Worm (Caenorhabditis elegans): ENCODE data around the gene F09F9.2.

F09F9.2 gene

DNA sequence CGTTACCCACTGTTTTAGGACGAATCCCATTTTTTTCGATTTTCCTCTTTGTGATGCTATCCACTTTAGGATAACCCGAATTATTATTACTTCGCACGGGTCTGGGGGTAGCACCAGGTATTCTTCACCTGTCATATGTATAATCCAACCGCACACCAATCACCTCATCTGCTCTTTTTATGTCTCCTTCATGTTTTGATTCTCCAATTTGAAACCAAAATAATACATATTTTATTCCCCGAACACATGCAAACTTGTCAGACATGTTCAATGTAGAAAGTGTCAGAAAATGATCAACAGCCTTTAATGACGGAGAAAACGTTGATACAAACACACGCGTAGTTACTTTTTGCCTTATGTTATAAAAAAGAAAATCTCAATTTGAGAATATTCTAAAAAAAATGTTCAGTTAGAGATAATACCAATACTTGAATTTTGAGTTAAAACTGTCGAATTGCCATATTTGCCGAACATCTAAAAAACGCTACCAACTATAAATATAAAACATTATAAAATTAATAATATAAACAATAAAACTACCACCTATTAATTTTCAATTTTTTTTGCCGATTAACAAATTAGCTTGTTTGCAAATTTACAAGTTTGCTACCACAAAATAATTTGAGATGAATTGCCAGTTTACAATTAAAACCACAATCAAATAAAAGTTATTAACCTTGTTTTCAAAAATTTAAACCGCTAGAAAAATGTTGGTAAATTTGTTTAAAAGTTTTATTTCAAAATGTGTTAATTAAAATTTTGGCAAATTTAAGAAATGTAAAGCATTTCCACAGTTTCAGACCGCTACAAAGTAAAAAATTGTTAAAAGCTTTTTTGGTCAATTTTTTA lies 36.6 kb upstream of the F09F9.2 start (continued):
- peak in 1 of 3 experiments; percentile 78 for TF ChIP-seq lin-35 (GFP tag; optimal IDR thresholded peaks at IDR 0.05)
- no peak for TF ChIP-seq lsy-27 (tag; optimal IDR thresholded peaks at IDR 0.05; ENCODE audit: borderline replicate concordance, insufficient read depth)
- no peak for TF ChIP-seq ztf-25 (GFP tag; IDR thresholded peaks at IDR 0.05)
- TF ChIP-seq fkh-3 (tag; optimal IDR thresholded peaks at IDR 0.05): no peak
- TF ChIP-seq nhr-27 (tag; optimal IDR thresholded peaks at IDR 0.05): no peak
- TF ChIP-seq snpc-3.4 (tag; optimal IDR thresholded peaks at IDR 0.05): no peak
- TF ChIP-seq Y56A3A.18 (GFP tag; IDR thresholded peaks at IDR 0.05): no peak; the same call in 1 of the 2 replicates
- TF ChIP-seq ztf-6 (GFP tag; IDR thresholded peaks at IDR 0.05): no peak
- TF ChIP-seq T07F8.4 (tag; optimal IDR thresholded peaks at IDR 0.05): no peak
- peak; percentile 44 for TF ChIP-seq F52B5.7 (tag; optimal IDR thresholded peaks at IDR 0.05)
- no peak for TF ChIP-seq hrde-1 (tag; optimal IDR thresholded peaks at IDR 0.05; ENCODE audit: borderline replicate concordance)
- TF ChIP-seq rec-8 (tag; optimal IDR thresholded peaks at IDR 0.05): no peak
- peak; percentile 3 for TF ChIP-seq F23B12.7 (tag; optimal IDR thresholded peaks at IDR 0.05; ENCODE audit: insufficient read depth)
- peak; percentile 33 for TF ChIP-seq ZK185.1 (tag; optimal IDR thresholded peaks at IDR 0.05; ENCODE audit: poor library complexity, severe bottlenecking)
- TF ChIP-seq bed-2 (GFP tag; IDR thresholded peaks at IDR 0.05): no peak
- TF ChIP-seq F57C9.4 (tag; optimal IDR thresholded peaks at IDR 0.05): peak; percentile 56
- TF ChIP-seq F10E7.11 (tag; optimal IDR thresholded peaks at IDR 0.05): peak; percentile 50
- no peak for TF ChIP-seq ccch-3 (GFP tag; optimal IDR thresholded peaks at IDR 0.05)
- no peak; the same call in 1 of the 2 replicates for TF ChIP-seq lin-26 (GFP tag; IDR thresholded peaks at IDR 0.05)
- TF ChIP-seq ama-1 (optimal IDR thresholded peaks at IDR 0.05): peak; percentile 12
- TF ChIP-seq ama-1 (GFP tag; optimal IDR thresholded peaks at IDR 0.05): no peak
- TF ChIP-seq aptf-2 (GFP tag; conservative IDR thresholded peaks at IDR 0.05): no peak
- peak; percentile 26 for TF ChIP-seq gei-17 (GFP tag; optimal IDR thresholded peaks at IDR 0.05)
- TF ChIP-seq dpff-1 (tag; optimal IDR thresholded peaks at IDR 0.05): peak; percentile 71
- TF ChIP-seq lag-1 (GFP tag; IDR thresholded peaks at IDR 0.05): no peak
- TF ChIP-seq athp-1 (tag; optimal IDR thresholded peaks at IDR 0.05): peak; percentile 75
- TF ChIP-seq zim-3 (tag; optimal IDR thresholded peaks at IDR 0.05): peak; percentile 71
- TF ChIP-seq die-1 (tag; optimal IDR thresholded peaks at IDR 0.05): no peak
- no peak for TF ChIP-seq lsl-1 (GFP tag; optimal IDR thresholded peaks at IDR 0.05)
- TF ChIP-seq aptf-3 (GFP tag; IDR thresholded peaks at IDR 0.05): no peak
- TF ChIP-seq egrh-3 (GFP tag; IDR thresholded peaks at IDR 0.05): no peak
- no peak for TF ChIP-seq ztf-28 (GFP tag; IDR thresholded peaks at IDR 0.05)
- TF ChIP-seq ceh-40 (GFP tag; IDR thresholded peaks at IDR 0.05): no peak
- TF ChIP-seq sea-2 (GFP tag; IDR thresholded peaks at IDR 0.05): no peak
- no peak for TF ChIP-seq xnd-1 (tag; optimal IDR thresholded peaks at IDR 0.05)
- no peak for TF ChIP-seq dpl-1 (GFP tag; optimal IDR thresholded peaks at IDR 0.05)
- TF ChIP-seq mxl-1 (tag; optimal IDR thresholded peaks at IDR 0.05): no peak
- peak; percentile 70 for TF ChIP-seq madf-3 (GFP tag; IDR thresholded peaks at IDR 0.05)
- TF ChIP-seq ceh-58 (GFP tag; IDR thresholded peaks at IDR 0.05): no peak
- TF ChIP-seq dox-1 (GFP tag; IDR thresholded peaks at IDR 0.05): peak; percentile 53
- TF ChIP-seq tbp1 (GFP tag; optimal IDR thresholded peaks at IDR 0.05): no peak
- 0 out of 2 replicates have a peak, but pooled peaks have one; percentile 4 for TF ChIP-seq let-526 (GFP tag; IDR thresholded peaks at IDR 0.05)
- TF ChIP-seq hlh-26 (GFP tag; conservative IDR thresholded peaks at IDR 0.05): no peak
- no peak for TF ChIP-seq hlh-12 (tag; optimal IDR thresholded peaks at IDR 0.05)
- peak; percentile 26 for TF ChIP-seq madf-6 (GFP tag; IDR thresholded peaks at IDR 0.05)
- no peak for TF ChIP-seq zfh-2 (GFP tag; conservative IDR thresholded peaks at IDR 0.05)
- TF ChIP-seq C06A6.2 (GFP tag; conservative IDR thresholded peaks at IDR 0.05): peak; percentile 27
